Fruit fly (Drosophila melanogaster): ENCODE data around the gene PIG-P.

The PIG-P gene

DNA sequence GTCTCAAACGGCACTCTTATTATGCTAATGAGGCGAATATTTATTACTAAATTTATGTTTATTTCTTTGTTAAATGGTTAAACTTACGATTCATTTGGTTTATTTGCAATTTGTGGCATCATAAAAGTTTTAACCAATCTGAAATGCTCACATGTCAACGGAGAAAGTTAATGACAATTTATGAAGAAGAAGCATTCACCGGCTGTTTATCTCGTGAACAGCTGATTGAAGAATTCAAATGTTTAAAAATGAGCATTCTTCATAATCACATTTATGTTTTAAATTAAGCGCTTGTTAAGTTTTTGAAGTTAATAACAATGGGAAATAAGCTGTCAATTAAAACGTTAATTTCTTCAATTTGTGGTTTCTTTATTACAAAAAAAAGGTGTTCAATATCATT, at the start of gene PIG-P, which contains the start of gene Tcs6:
Gene PIG-P, minus strand, starts transcription at position 158 of the 400 bp plus-strand sequence.
Gene Tcs6, minus strand, starts transcription at position 158 of the 400 bp plus-strand sequence.
- TF ChIP-seq CG32264 (GFP tag; optimal IDR thresholded peaks at IDR 0.05) (no peak), rgr (GFP tag; optimal IDR thresholded peaks at IDR 0.05) (no peak), sage (GFP tag; optimal IDR thresholded peaks at IDR 0.05) (peak; percentile 53), dl (GFP tag; optimal IDR thresholded peaks at IDR 0.05; ENCODE audit: insufficient read depth in 1 of 2, partially characterized antibody in 2 of 2) (no peak), dmrt93B (GFP tag; optimal IDR thresholded peaks at IDR 0.05) (no peak), Rel (GFP tag; optimal IDR thresholded peaks at IDR 0.05) (no peak), Rel (tag; optimal IDR thresholded peaks at IDR 0.05) (no peak), usp (GFP tag; optimal IDR thresholded peaks at IDR 0.05) (no peak), sv (GFP tag; optimal IDR thresholded peaks at IDR 0.05) (no peak), CG9705 (GFP tag; optimal IDR thresholded peaks at IDR 0.05) (no peak), GATAd (GFP tag; optimal IDR thresholded peaks at IDR 0.05) (no peak), Jra (GFP tag; optimal IDR thresholded peaks at IDR 0.05) (no peak), dsf (GFP tag; optimal IDR thresholded peaks at IDR 0.05; ENCODE audit: borderline replicate concordance) (peak; percentile 3)

DNA sequence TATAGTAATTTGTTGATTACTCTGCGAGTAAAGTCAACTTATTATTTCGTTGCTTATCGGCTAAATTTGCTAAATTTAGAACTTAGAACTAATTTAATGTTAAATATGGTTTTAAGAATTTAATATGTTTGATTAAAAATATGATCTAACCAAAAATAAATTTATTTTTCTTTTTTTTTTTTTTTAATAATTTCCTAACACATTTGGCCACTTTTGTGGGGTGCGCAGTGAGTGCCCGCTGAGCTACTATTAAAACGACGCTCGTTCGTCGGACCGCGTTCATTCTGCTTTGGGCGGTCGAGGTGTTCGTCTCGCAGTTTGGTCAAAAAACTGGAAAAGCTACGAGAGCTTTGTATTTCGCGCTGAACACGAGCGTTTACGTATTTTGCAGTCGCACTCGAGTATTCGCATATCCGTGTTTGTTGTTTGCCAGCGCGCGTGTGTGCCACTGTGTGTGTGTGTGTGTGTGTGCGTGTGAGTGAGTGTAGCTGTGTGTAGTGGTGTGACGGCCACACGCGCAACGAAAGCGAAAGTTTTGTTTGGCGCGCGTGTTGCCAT, 48.7 kb upstream of the PIG-P start, which contains the start of gene Cipc:
Gene Cipc, plus strand, starts transcription at position 274 of the 558 bp plus-strand sequence.
- TF ChIP-seq dsf (GFP tag; optimal IDR thresholded peaks at IDR 0.05; ENCODE audit: borderline replicate concordance) = no peak
- TF ChIP-seq dl (GFP tag; optimal IDR thresholded peaks at IDR 0.05; ENCODE audit: insufficient read depth in 1 of 2, partially characterized antibody in 2 of 2) = peak in 1 of 2 experiments; percentile 27
- TF ChIP-seq lola (GFP tag; optimal IDR thresholded peaks at IDR 0.05) = no peak
- TF ChIP-seq GATAd (GFP tag; optimal IDR thresholded peaks at IDR 0.05) = no peak
- peak; percentile 89 for TF ChIP-seq Dfd (GFP tag; optimal IDR thresholded peaks at IDR 0.05)
- TF ChIP-seq CG32264 (GFP tag; optimal IDR thresholded peaks at IDR 0.05) = no peak
- TF ChIP-seq Hr83 (GFP tag; optimal IDR thresholded peaks at IDR 0.05; ENCODE audit: poor library complexity, severe bottlenecking) = peak; percentile 29
- TF ChIP-seq br (GFP tag; optimal IDR thresholded peaks at IDR 0.05) = peak; percentile 45
- peak; percentile 51 for TF ChIP-seq rgr (GFP tag; optimal IDR thresholded peaks at IDR 0.05)
- peak; percentile 32 for TF ChIP-seq psq (GFP tag; optimal IDR thresholded peaks at IDR 0.05)
- TF ChIP-seq sv (GFP tag; optimal IDR thresholded peaks at IDR 0.05) = peak; percentile 5
- TF ChIP-seq ey (GFP tag; optimal IDR thresholded peaks at IDR 0.05) = peak; percentile 12
- TF ChIP-seq fru (GFP tag; optimal IDR thresholded peaks at IDR 0.05) = peak; percentile 37
- no peak for TF ChIP-seq CG9705 (GFP tag; optimal IDR thresholded peaks at IDR 0.05)
- peak; percentile 21 for TF ChIP-seq Dif (GFP tag; optimal IDR thresholded peaks at IDR 0.05; ENCODE audit: partially characterized antibody)
- TF ChIP-seq N (GFP tag; optimal IDR thresholded peaks at IDR 0.05) = no peak
- TF ChIP-seq Hnf4 (GFP tag; optimal IDR thresholded peaks at IDR 0.05) = peak; percentile 52
- TF ChIP-seq Sp1 (GFP tag; optimal IDR thresholded peaks at IDR 0.05) = peak; percentile 71
- no peak for TF ChIP-seq Mio (GFP tag; optimal IDR thresholded peaks at IDR 0.05)
- no peak for TF ChIP-seq usp (GFP tag; optimal IDR thresholded peaks at IDR 0.05)
- TF ChIP-seq woc (GFP tag; optimal IDR thresholded peaks at IDR 0.05) = peak; percentile 42
- peak; percentile 93 for TF ChIP-seq h (GFP tag; optimal IDR thresholded peaks at IDR 0.05)
- no peak for TF ChIP-seq Rel (GFP tag; optimal IDR thresholded peaks at IDR 0.05)
- TF ChIP-seq Rel (tag; optimal IDR thresholded peaks at IDR 0.05) = peak; percentile 54
- peak; percentile 76 for TF ChIP-seq sage (GFP tag; optimal IDR thresholded peaks at IDR 0.05)
- no peak for TF ChIP-seq Hr78 (GFP tag; optimal IDR thresholded peaks at IDR 0.05)
- TF ChIP-seq Abd-B (GFP tag; optimal IDR thresholded peaks at IDR 0.05) = no peak
- TF ChIP-seq brk (GFP tag; optimal IDR thresholded peaks at IDR 0.05) = peak; percentile 19
- peak; percentile 46 for TF ChIP-seq OdsH (GFP tag; optimal IDR thresholded peaks at IDR 0.05)
- no peak for TF ChIP-seq jim (GFP tag; optimal IDR thresholded peaks at IDR 0.05)
- no peak for TF ChIP-seq tai (GFP tag; optimal IDR thresholded peaks at IDR 0.05)
- TF ChIP-seq HLH106 (tag; optimal IDR thresholded peaks at IDR 0.05) = peak; percentile 67
- peak; percentile 80 for TF ChIP-seq Vsx2 (GFP tag; optimal IDR thresholded peaks at IDR 0.05; ENCODE audit: partially characterized antibody)
- TF ChIP-seq foxo (GFP tag; optimal IDR thresholded peaks at IDR 0.05) = peak in 1 of 2 experiments; percentile 74
- TF ChIP-seq Myc (optimal IDR thresholded peaks at IDR 0.05) = no peak
- TF ChIP-seq dmrt93B (GFP tag; optimal IDR thresholded peaks at IDR 0.05) = peak; percentile 57
- TF ChIP-seq CrebA (GFP tag; optimal IDR thresholded peaks at IDR 0.05; ENCODE audit: borderline replicate concordance) = no peak
- TF ChIP-seq Jra (GFP tag; optimal IDR thresholded peaks at IDR 0.05) = peak; percentile 17

Data from whole organism, wandering third instar larva.